Worm (Caenorhabditis elegans) whole organism, early embryonic: Measurements from ENCODE around the gene unc-41.

Experiments
- B0310.2 ChIP-seq: sonication (generic microtip); optimal IDR thresholded peaks from 2 replicates; lab custom pipeline; 2016; ENCODE audit warnings: mild to moderate bottlenecking, missing genetic modification characterization, missing compliant biosample characterization
- F13C5.2 ChIP-seq: sonication (generic microtip); optimal IDR thresholded peaks from 2 replicates; lab custom pipeline; 2017; ENCODE audit warnings: mild to moderate bottlenecking, missing genetic modification characterization, inconsistent platforms, missing compliant biosample characterization
- ama-1 ChIP-seq: fragments of 150-350 bp; optimal IDR thresholded peaks from 2 replicates; lab custom pipeline; 2014
- ceh-36 ChIP-seq: sonication (generic microtip); optimal IDR thresholded peaks from 2 replicates; lab custom pipeline; 2016; ENCODE audit warnings: missing genetic modification characterization, inconsistent platforms, missing compliant biosample characterization
- ets-7 ChIP-seq: sonication (generic microtip); optimal IDR thresholded peaks from 2 replicates; lab custom pipeline; 2016; ENCODE audit warnings: missing genotype, missing genetic modification characterization, missing compliant biosample characterization
- flt-1 ChIP-seq: fragments of 200-800 bp; sonication (Bioruptor generic); IDR thresholded peaks from 2 replicates; pipeline ENCODE4 v1.3.6; 2022; ENCODE audit warnings: missing genetic modification characterization, missing compliant biosample characterization
- hmg-4 ChIP-seq: fragments of 200-800 bp; sonication (Bioruptor generic); optimal IDR thresholded peaks from 2 replicates; lab custom pipeline; 2018; ENCODE audit warnings: mild to moderate bottlenecking, missing genetic modification characterization, missing compliant biosample characterization
- hnd-1 ChIP-seq: sonication (generic microtip); optimal IDR thresholded peaks from 2 replicates; lab custom pipeline; 2016; ENCODE audit warnings: missing genetic modification characterization, missing compliant biosample characterization
- sea-1 ChIP-seq: fragments of 200-800 bp; sonication (Bioruptor generic); conservative IDR thresholded peaks from 2 replicates; pipeline ENCODE4 v1.3.6; 2022; ENCODE audit warnings: missing genetic modification characterization, missing compliant biosample characterization
- tbx-11 ChIP-seq: fragments of 200-800 bp; sonication (Bioruptor generic); IDR thresholded peaks from 2 replicates; pipeline ENCODE4 v1.3.6; 2022; ENCODE audit warnings: missing genetic modification characterization, missing compliant biosample characterization

DNA sequence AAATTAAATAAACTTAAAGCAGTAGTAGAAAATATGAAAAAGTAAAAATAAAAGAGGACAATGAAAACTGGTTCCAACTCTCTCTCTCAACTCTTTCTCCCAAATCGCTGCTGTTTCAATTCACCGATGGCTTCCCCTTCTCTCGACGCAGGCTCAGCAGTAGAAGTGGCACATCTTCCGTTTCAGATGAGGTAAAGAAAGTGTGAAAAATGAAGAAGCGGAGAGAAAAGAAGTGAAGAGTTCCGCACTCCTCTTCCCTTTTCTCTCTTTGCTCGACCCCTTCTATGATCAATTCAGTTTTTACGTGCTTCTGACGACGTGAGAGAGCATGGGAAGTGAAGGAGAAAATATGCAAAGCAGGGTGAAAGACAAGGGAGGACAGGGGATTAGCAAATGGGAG, 1.8 kb downstream of the unc-41 start:
- TF ChIP-seq ama-1 (lab: Kevin White, UChicago) = no peak
- TF ChIP-seq tbx-11 = no peak
- no peak for TF ChIP-seq hmg-4 (GFP tag; lab: Kevin White, UChicago)
- TF ChIP-seq B0310.2 (tag; lab: Kevin White, UChicago) = no peak
- TF ChIP-seq ets-7 (tag; lab: Kevin White, UChicago) = no peak
- no peak for TF ChIP-seq ceh-36
- no peak for TF ChIP-seq flt-1 (GFP tag; lab: Robert Waterston, UW)
- TF ChIP-seq sea-1 (GFP tag; lab: Robert Waterston, UW) = no peak
- no peak for TF ChIP-seq F13C5.2 (tag; lab: Kevin White, UChicago)
- no peak for TF ChIP-seq hnd-1 (tag; lab: Kevin White, UChicago)
